Fruit fly (Drosophila melanogaster): Measurements from ENCODE around the gene Prestin.

Prestin gene

DNA sequence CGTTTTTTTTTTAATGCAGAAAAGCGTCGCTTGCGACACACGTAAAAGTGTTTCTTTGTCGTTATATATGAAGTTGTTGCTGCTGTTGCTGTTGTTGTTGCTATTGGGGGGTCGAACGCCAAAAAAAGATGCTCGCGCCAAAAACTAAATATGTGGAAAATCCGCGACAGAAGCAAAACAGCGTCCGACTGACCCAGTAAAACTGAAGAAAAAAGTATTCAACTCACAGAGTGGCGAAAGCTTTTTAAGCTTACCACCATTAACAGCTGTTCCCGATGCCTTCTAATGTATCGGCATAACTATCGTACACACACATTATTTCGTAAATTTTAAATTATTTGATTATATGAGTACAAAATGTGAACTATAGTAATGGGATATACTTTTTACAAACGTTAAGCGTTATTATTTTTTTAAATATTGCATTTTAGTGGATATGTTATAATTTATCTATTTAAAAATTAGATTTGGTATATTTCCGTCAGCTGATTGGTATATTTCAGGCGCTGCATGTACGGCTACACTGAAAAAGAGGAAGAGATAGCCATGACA is at the start of gene Prestin, which contains the start of gene Wdr92 (continued):
- TF ChIP-seq caup (GFP tag; optimal IDR thresholded peaks at IDR 0.05; ENCODE audit: severe bottlenecking) = peak; percentile 67
- TF ChIP-seq wdn (GFP tag; IDR thresholded peaks at IDR 0.05) = no peak
- TF ChIP-seq lola (GFP tag; optimal IDR thresholded peaks at IDR 0.05) = peak in 1 of 3 experiments; percentile 6
- peak; percentile 6 for TF ChIP-seq CG31365 (tag; optimal IDR thresholded peaks at IDR 0.05)
- TF ChIP-seq seq (GFP tag; IDR thresholded peaks at IDR 0.05) = 0 out of 2 replicates have a peak, but pooled peaks have one; percentile 29
- peak; percentile 90 for TF ChIP-seq CG13287 (GFP tag; IDR thresholded peaks at IDR 0.05; ENCODE audit: partially characterized antibody)
- peak; percentile 63; the same call in 2 of the 3 replicates for TF ChIP-seq Dbx (GFP tag; IDR thresholded peaks at IDR 0.05)
- TF ChIP-seq CG4820 (GFP tag; optimal IDR thresholded peaks at IDR 0.05) = no peak
- TF ChIP-seq onecut (GFP tag; IDR thresholded peaks at IDR 0.05) = no peak
- peak; percentile 51 for TF ChIP-seq CG15601 (tag; optimal IDR thresholded peaks at IDR 0.05)
- TF ChIP-seq gsb-n (tag; optimal IDR thresholded peaks at IDR 0.05) = peak; percentile 38
- TF ChIP-seq pzg (GFP tag; optimal IDR thresholded peaks at IDR 0.05) = peak; percentile 75
- TF ChIP-seq CG7963 (GFP tag; IDR thresholded peaks at IDR 0.05; ENCODE audit: partially characterized antibody) = peak; percentile 62; the same call in 2 of the 3 replicates
- TF ChIP-seq CG10209 (GFP tag; optimal IDR thresholded peaks at IDR 0.05) = peak; percentile 0
- TF ChIP-seq CG18619 (GFP tag; optimal IDR thresholded peaks at IDR 0.05) = peak; percentile 8
- TF ChIP-seq CG9797 (GFP tag; optimal IDR thresholded peaks at IDR 0.05) = peak; percentile 66
- TF ChIP-seq Deaf1 (tag; optimal IDR thresholded peaks at IDR 0.05) = peak; percentile 64
- peak; percentile 17 for TF ChIP-seq CG11504 (tag; optimal IDR thresholded peaks at IDR 0.05)
- peak; percentile 15 for TF ChIP-seq gem (tag; optimal IDR thresholded peaks at IDR 0.05)
- TF ChIP-seq CG11456 (GFP tag; IDR thresholded peaks at IDR 0.05) = peak; percentile 69; the same call in 1 of the 3 replicates
- no peak for TF ChIP-seq ssp (GFP tag; IDR thresholded peaks at IDR 0.05)
- peak; percentile 47 for TF ChIP-seq nmo (GFP tag; optimal IDR thresholded peaks at IDR 0.05)
- TF ChIP-seq Antp (GFP tag; optimal IDR thresholded peaks at IDR 0.05) = no peak
- TF ChIP-seq Gsc (GFP tag; IDR thresholded peaks at IDR 0.05) = no peak
- TF ChIP-seq CG1647 (GFP tag; optimal IDR thresholded peaks at IDR 0.05) = no peak
- TF ChIP-seq vvl (GFP tag; IDR thresholded peaks at IDR 0.05) = peak; percentile 43; the same call in 1 of the 2 replicates
- TF ChIP-seq inv (GFP tag; IDR thresholded peaks at IDR 0.05; ENCODE audit: partially characterized antibody) = peak; percentile 76
- TF ChIP-seq CG2712 (tag; optimal IDR thresholded peaks at IDR 0.05) = peak; percentile 25
- TF ChIP-seq mld (GFP tag; IDR thresholded peaks at IDR 0.05; ENCODE audit: partially characterized antibody) = peak; percentile 62; the same call in 2 of the 3 replicates
- TF ChIP-seq abd-A (tag; optimal IDR thresholded peaks at IDR 0.05) = peak; percentile 55
- peak; percentile 13 for TF ChIP-seq D19A (tag; optimal IDR thresholded peaks at IDR 0.05)
- no peak for TF ChIP-seq CG8281 (tag; optimal IDR thresholded peaks at IDR 0.05)
- TF ChIP-seq NK7.1 (GFP tag; optimal IDR thresholded peaks at IDR 0.05) = no peak
- peak; percentile 8 for TF ChIP-seq unpg (GFP tag; optimal IDR thresholded peaks at IDR 0.05)
- peak; percentile 46 for TF ChIP-seq CG12391 (tag; optimal IDR thresholded peaks at IDR 0.05)
- TF ChIP-seq BEAF-32 (GFP tag; optimal IDR thresholded peaks at IDR 0.05) = peak; percentile 90
- no peak; the same call in 2 of the 3 replicates for TF ChIP-seq CG11695 (GFP tag; IDR thresholded peaks at IDR 0.05)
- TF ChIP-seq Ets65A (GFP tag) = no peak
- TF ChIP-seq lab (GFP tag; optimal IDR thresholded peaks at IDR 0.05) = peak; percentile 41
- TF ChIP-seq CG15514 (GFP tag; optimal IDR thresholded peaks at IDR 0.05) = peak; percentile 73
- TF ChIP-seq CoRest (tag; optimal IDR thresholded peaks at IDR 0.05) = peak; percentile 28
- peak; percentile 94 for TF ChIP-seq unc-4 (GFP tag; IDR thresholded peaks at IDR 0.05; ENCODE audit: partially characterized antibody)
- peak; percentile 48 for TF ChIP-seq CG2116 (GFP tag; optimal IDR thresholded peaks at IDR 0.05)
- peak; percentile 1 for TF ChIP-seq NfI (GFP tag; optimal IDR thresholded peaks at IDR 0.05)
- TF ChIP-seq CG15269 (tag; optimal IDR thresholded peaks at IDR 0.05) = peak; percentile 50
- peak in 1 of 2 experiments; percentile 82 for TF ChIP-seq Pdp1 (GFP tag; optimal IDR thresholded peaks at IDR 0.05)
- no peak for TF ChIP-seq Six4 (GFP tag; optimal IDR thresholded peaks at IDR 0.05)
